Fruit fly (Drosophila melanogaster) whole organism: ENCODE data around the gene CG43098.

ENCODE experiments used
- CG8478 ChIP-seq: fragments of >200 bp; optimal IDR thresholded peaks from 2 replicates; lab custom pipeline; 2018; ENCODE audit warnings: inconsistent platforms
- Dll ChIP-seq: fragments of >200 bp; optimal IDR thresholded peaks from 2 replicates; lab custom pipeline; 2017
- EcR ChIP-seq, 2 experiments: fragments of >200 bp; optimal IDR thresholded peaks; 2 replicates each; lab custom pipeline; 2017; ENCODE audit warnings: missing biosample characterization in 2 of 2, missing genetic modification characterization in 2 of 2, missing genetic modification reagents in 2 of 2
- pan ChIP-seq: fragments of >200 bp; optimal IDR thresholded peaks from 2 replicates; lab custom pipeline; 2017
- psq ChIP-seq: fragments of >200 bp; optimal IDR thresholded peaks from 2 replicates; lab custom pipeline; 2017
- usp ChIP-seq: fragments of >200 bp; optimal IDR thresholded peaks from 2 replicates; lab custom pipeline; 2017; ENCODE audit warnings: missing biosample characterization, missing genetic modification characterization, mixed read lengths

The CG43098 gene

dm6 chr3L:3665288-3666210, 6.7 kb downstream of the CG43098 start:
- TF ChIP-seq CG8478 (lab: Kevin White, UChicago) (no peak), Dll (lab: Kevin White, UChicago) (no peak), pan (no peak), psq (no peak)

- TF ChIP-seq Dll (lab: Kevin White, UChicago) (no peak), EcR (GFP tag; optimal IDR thresholded peaks at IDR 0.05; lab: Kevin White, UChicago) (no peak), pan (no peak), usp (GFP tag; lab: Kevin White, UChicago) (no peak), psq (no peak), CG8478 (lab: Kevin White, UChicago) (no peak)
Observed at dm6 chr3L:3667594-3667993, 8.7 kb downstream of the CG43098 start.

- TF ChIP-seq CG8478 (lab: Kevin White, UChicago), result no peak
- TF ChIP-seq EcR (GFP tag; optimal IDR thresholded peaks at IDR 0.05; lab: Kevin White, UChicago), result no peak
Observed at dm6 chr3L:3672490-3673107, 13.7 kb downstream of the CG43098 start.

dm6 chr3L:3678375-3678774, 19.5 kb downstream of the CG43098 start:
- no peak for TF ChIP-seq CG8478 (lab: Kevin White, UChicago)
- no peak for TF ChIP-seq Dll (lab: Kevin White, UChicago)
- no peak for TF ChIP-seq EcR (GFP tag; optimal IDR thresholded peaks at IDR 0.05; lab: Kevin White, UChicago)
- TF ChIP-seq psq, result no peak

dm6 chr3L:3684004-3684403, 25.1 kb downstream of the CG43098 start:
- TF ChIP-seq Dll (lab: Kevin White, UChicago) (no peak), pan (no peak), EcR (GFP tag; optimal IDR thresholded peaks at IDR 0.05; lab: Kevin White, UChicago) (no peak), CG8478 (lab: Kevin White, UChicago) (no peak), psq (no peak), usp (GFP tag; lab: Kevin White, UChicago) (no peak)

dm6 chr3L:3686274-3686673, 27.4 kb downstream of the CG43098 start:
- no peak for TF ChIP-seq EcR (GFP tag; optimal IDR thresholded peaks at IDR 0.05; lab: Kevin White, UChicago)
- no peak for TF ChIP-seq Dll (lab: Kevin White, UChicago)
- no peak for TF ChIP-seq usp (GFP tag; lab: Kevin White, UChicago)
- TF ChIP-seq pan, result no peak
- TF ChIP-seq CG8478 (lab: Kevin White, UChicago), result no peak
- TF ChIP-seq psq, result no peak

- TF ChIP-seq Dll (lab: Kevin White, UChicago) (no peak), EcR (GFP tag; optimal IDR thresholded peaks at IDR 0.05; lab: Kevin White, UChicago) (no peak), usp (GFP tag; lab: Kevin White, UChicago) (no peak), psq (no peak), pan (no peak), CG8478 (lab: Kevin White, UChicago) (no peak)
Observed at dm6 chr3L:3690085-3690484, 31.2 kb downstream of the CG43098 start.

dm6 chr3L:3691639-3692038, 32.8 kb downstream of the CG43098 start:
- no peak for TF ChIP-seq EcR (GFP tag; optimal IDR thresholded peaks at IDR 0.05; lab: Kevin White, UChicago)

- TF ChIP-seq CG8478 (lab: Kevin White, UChicago), result no peak
- TF ChIP-seq pan, result no peak
- no peak for TF ChIP-seq EcR (GFP tag; optimal IDR thresholded peaks at IDR 0.05; lab: Kevin White, UChicago)
- no peak for TF ChIP-seq Dll (lab: Kevin White, UChicago)
- no peak for TF ChIP-seq usp (GFP tag; lab: Kevin White, UChicago)
- TF ChIP-seq psq, result no peak
Observed at dm6 chr3L:3695379-3695778, 36.5 kb downstream of the CG43098 start.

dm6 chr3L:3702033-3702432, 43.2 kb downstream of the CG43098 start:
- TF ChIP-seq psq (no peak), CG8478 (lab: Kevin White, UChicago) (no peak), EcR (GFP tag; optimal IDR thresholded peaks at IDR 0.05; lab: Kevin White, UChicago) (no peak), usp (GFP tag; lab: Kevin White, UChicago) (no peak), Dll (lab: Kevin White, UChicago) (no peak), pan (no peak)

- no peak for TF ChIP-seq CG8478 (lab: Kevin White, UChicago)
- no peak for TF ChIP-seq usp (GFP tag; lab: Kevin White, UChicago)
- TF ChIP-seq EcR (GFP tag; optimal IDR thresholded peaks at IDR 0.05; lab: Kevin White, UChicago), result no peak
- TF ChIP-seq Dll (lab: Kevin White, UChicago), result no peak
- TF ChIP-seq psq, result no peak
- no peak for TF ChIP-seq pan
Observed at dm6 chr3L:3702489-3702888, 43.6 kb downstream of the CG43098 start.

- TF ChIP-seq Dll (lab: Kevin White, UChicago), result no peak
Observed at dm6 chr3L:3705936-3706335, 47.1 kb downstream of the CG43098 start.

- TF ChIP-seq EcR (GFP tag; optimal IDR thresholded peaks at IDR 0.05; lab: Kevin White, UChicago) (no peak), pan (no peak), CG8478 (lab: Kevin White, UChicago) (no peak), usp (GFP tag; lab: Kevin White, UChicago) (no peak), psq (no peak), Dll (lab: Kevin White, UChicago) (no peak)
Observed at dm6 chr3L:3706782-3707181, 47.9 kb downstream of the CG43098 start.
